Worm (Caenorhabditis elegans) whole organism, early embryonic: ENCODE results near the gene nrx-1.

Experiments used
- B0310.2 ChIP-seq: sonication (generic microtip); optimal IDR thresholded peaks from 2 replicates; lab custom pipeline; 2016; ENCODE audit warnings: mild to moderate bottlenecking, missing genetic modification characterization, missing compliant biosample characterization
- F13C5.2 ChIP-seq: sonication (generic microtip); optimal IDR thresholded peaks from 2 replicates; lab custom pipeline; 2017; ENCODE audit warnings: mild to moderate bottlenecking, missing genetic modification characterization, inconsistent platforms, missing compliant biosample characterization
- aly-1 ChIP-seq: sonication (generic microtip); optimal IDR thresholded peaks from 2 replicates; lab custom pipeline; 2016; ENCODE audit warnings: missing genetic modification characterization, missing compliant biosample characterization
- ama-1 ChIP-seq: fragments of 150-350 bp; optimal IDR thresholded peaks from 2 replicates; lab custom pipeline; 2014
- ceh-13 ChIP-seq: fragments of 200-800 bp; sonication (Bioruptor generic); optimal IDR thresholded peaks from 2 replicates; lab custom pipeline; 2018; ENCODE audit warnings: mild to moderate bottlenecking, missing genetic modification characterization, missing compliant biosample characterization
- ceh-36 ChIP-seq: sonication (generic microtip); optimal IDR thresholded peaks from 2 replicates; lab custom pipeline; 2016; ENCODE audit warnings: missing genetic modification characterization, inconsistent platforms, missing compliant biosample characterization
- ets-7 ChIP-seq: sonication (generic microtip); optimal IDR thresholded peaks from 2 replicates; lab custom pipeline; 2016; ENCODE audit warnings: missing genotype, missing genetic modification characterization, missing compliant biosample characterization
- flt-1 ChIP-seq: fragments of 200-800 bp; sonication (Bioruptor generic); IDR thresholded peaks from 2 replicates; pipeline ENCODE4 v1.3.6; 2022; ENCODE audit warnings: missing genetic modification characterization, missing compliant biosample characterization
- hmbx-1 ChIP-seq: sonication (generic microtip); optimal IDR thresholded peaks from 2 replicates; lab custom pipeline; 2016; ENCODE audit warnings: mild to moderate bottlenecking, missing genetic modification characterization, missing compliant biosample characterization
- hmg-4 ChIP-seq: fragments of 200-800 bp; sonication (Bioruptor generic); optimal IDR thresholded peaks from 2 replicates; lab custom pipeline; 2018; ENCODE audit warnings: mild to moderate bottlenecking, missing genetic modification characterization, missing compliant biosample characterization
- hnd-1 ChIP-seq: sonication (generic microtip); optimal IDR thresholded peaks from 2 replicates; lab custom pipeline; 2016; ENCODE audit warnings: missing genetic modification characterization, missing compliant biosample characterization
- pes-1 ChIP-seq: fragments of 200-800 bp; sonication (Bioruptor generic); IDR thresholded peaks from 2 replicates; pipeline ENCODE4 v1.3.6; 2022; ENCODE audit warnings: missing genetic modification reagents, missing genetic modification characterization, missing compliant biosample characterization
- scrt-1 ChIP-seq: fragments of 200-800 bp; sonication (Bioruptor generic); IDR thresholded peaks from 2 replicates; pipeline ENCODE4 v1.3.6; 2022; ENCODE audit warnings: missing genetic modification characterization, missing compliant biosample characterization
- sea-1 ChIP-seq: fragments of 200-800 bp; sonication (Bioruptor generic); conservative IDR thresholded peaks from 2 replicates; pipeline ENCODE4 v1.3.6; 2022; ENCODE audit warnings: missing genetic modification characterization, missing compliant biosample characterization
- tbx-11 ChIP-seq: fragments of 200-800 bp; sonication (Bioruptor generic); IDR thresholded peaks from 2 replicates; pipeline ENCODE4 v1.3.6; 2022; ENCODE audit warnings: missing genetic modification characterization, missing compliant biosample characterization
- tbx-37 ChIP-seq: fragments of 200-800 bp; sonication (Bioruptor generic); conservative IDR thresholded peaks from 2 replicates; pipeline ENCODE4 v1.3.6; 2022; ENCODE audit warnings: missing genetic modification reagents, missing genetic modification characterization, missing compliant biosample characterization
- tra-4 ChIP-seq: sonication (generic microtip); optimal IDR thresholded peaks from 2 replicates; lab custom pipeline; 2017; ENCODE audit warnings: missing genetic modification characterization, missing compliant biosample characterization

nrx-1 gene

DNA sequence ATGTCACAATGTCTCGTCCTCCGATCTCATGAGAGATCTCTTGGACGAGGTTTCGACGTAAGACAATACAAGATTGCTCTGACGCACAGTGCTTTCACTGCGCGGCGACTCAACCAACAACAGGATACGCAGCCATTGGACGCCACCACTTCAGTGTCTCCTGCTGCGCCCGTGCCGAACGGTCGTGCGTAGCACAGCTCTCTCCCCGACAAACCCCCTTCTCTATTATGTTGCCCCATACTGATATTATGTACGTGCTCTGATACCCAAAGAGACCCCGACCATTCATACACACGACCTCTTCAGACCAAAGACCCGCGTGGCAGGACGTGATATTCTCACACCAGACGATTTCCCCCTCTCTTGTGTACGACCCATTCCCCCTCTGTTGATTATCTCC lies 41.5 kb downstream of the nrx-1 start:
- TF ChIP-seq sea-1 (GFP tag; lab: Robert Waterston, UW) = peak; percentile 43; the same call in 1 of the 2 replicates

DNA sequence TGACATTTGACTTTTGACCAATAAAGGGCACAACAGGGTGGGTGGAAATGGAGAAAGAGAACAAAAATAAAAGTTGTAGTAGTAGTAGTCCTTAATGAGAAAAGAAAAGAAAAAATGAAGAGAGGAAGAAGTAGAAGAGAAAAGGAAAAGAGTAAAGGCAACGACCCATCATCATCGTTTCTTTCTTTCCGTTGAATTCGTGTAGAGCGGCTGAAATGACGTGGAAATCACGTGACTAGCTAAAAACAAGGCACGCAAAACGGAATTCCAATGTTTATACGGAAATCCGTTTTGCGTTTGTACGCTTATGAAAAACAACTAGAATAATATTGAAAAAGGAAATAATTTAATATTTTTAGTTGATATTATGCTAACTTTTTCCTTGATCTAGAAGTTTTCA lies 42.8 kb downstream of the nrx-1 start:
- TF ChIP-seq hmbx-1 (tag; lab: Kevin White, UChicago) (no peak), ets-7 (tag; lab: Kevin White, UChicago) (no peak), ceh-36 (tag; lab: Kevin White, UChicago) (no peak), F13C5.2 (tag; lab: Kevin White, UChicago) (no peak), aly-1 (no peak), B0310.2 (no peak), hnd-1 (tag; lab: Kevin White, UChicago) (no peak), ceh-13 (GFP tag; lab: Kevin White, UChicago) (no peak), hmg-4 (GFP tag; lab: Kevin White, UChicago) (no peak), flt-1 (GFP tag; lab: Robert Waterston, UW) (no peak)

DNA sequence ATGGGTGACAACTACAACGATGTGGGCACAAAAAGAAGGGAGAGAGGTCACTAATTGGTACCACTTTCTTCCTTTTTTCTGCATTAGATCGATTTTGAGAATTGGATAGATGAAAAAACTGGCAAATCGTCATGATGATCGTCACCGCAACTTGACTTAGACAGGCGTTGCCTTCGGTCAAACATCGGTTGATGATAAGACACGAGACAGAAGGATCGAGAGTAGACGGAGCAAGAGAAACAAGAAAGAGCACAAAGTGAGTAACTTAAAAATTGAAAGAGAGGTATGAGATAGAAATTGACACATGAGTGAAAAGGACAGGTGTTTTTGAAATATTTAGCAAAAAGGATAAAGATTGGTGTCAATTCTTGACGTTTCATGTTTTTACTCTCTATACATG lies 45.2 kb downstream of the nrx-1 start:
- TF ChIP-seq hmbx-1 (tag; lab: Kevin White, UChicago) (no peak), ceh-13 (GFP tag; lab: Kevin White, UChicago) (no peak), flt-1 (GFP tag; lab: Robert Waterston, UW) (no peak), pes-1 (GFP tag; lab: Robert Waterston, UW) (no peak), ceh-36 (tag; lab: Kevin White, UChicago) (no peak), tbx-11 (GFP tag; lab: Robert Waterston, UW) (no peak), tra-4 (tag; lab: Kevin White, UChicago) (no peak), ama-1 (no peak), tbx-37 (no peak)

DNA sequence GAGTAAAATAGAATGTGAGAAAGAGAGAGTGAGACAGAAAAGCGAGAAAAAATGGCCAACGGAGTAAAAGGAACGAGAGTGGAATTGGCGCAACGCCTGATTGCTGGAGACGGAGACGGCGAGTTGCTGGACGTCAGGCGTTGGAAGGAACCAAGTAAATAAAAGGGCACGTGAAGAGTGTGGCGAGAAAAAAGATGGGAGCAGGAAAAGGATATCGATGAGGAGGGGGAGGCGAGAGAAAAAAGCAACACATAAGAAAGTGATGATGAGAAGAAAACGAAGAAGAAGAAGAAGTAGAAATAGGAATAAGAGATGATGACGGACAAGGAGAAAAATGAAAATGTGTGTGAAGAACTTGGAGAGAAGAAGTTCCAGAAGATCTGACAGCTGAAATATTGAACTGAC lies 46.6 kb downstream of the nrx-1 start:
- TF ChIP-seq aly-1 = no peak

DNA sequence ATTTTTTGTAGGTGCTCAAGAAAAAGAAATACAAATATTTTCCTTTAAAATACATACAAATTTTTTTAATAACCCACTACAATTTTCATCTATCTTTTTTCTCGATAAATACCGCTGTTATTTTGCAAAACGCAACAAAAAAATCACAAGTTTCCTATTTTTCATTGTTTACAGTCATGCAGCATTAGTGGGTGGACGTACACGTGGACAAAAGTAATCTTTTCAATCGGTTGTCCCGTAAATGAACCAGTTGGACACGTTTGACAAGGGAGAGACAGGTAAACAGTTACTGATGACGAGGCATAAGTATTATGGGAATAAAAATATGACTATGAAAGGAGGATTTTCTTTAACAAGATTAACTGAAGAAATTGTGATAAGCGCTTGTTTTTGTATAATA lies 48.4 kb downstream of the nrx-1 start:
- TF ChIP-seq tra-4 (tag; lab: Kevin White, UChicago) (no peak), F13C5.2 (tag; lab: Kevin White, UChicago) (no peak), sea-1 (GFP tag; lab: Robert Waterston, UW) (no peak), tbx-11 (GFP tag; lab: Robert Waterston, UW) (no peak), ceh-36 (tag; lab: Kevin White, UChicago) (no peak), hmg-4 (GFP tag; lab: Kevin White, UChicago) (no peak), hmbx-1 (tag; lab: Kevin White, UChicago) (no peak), B0310.2 (no peak), ceh-13 (GFP tag; lab: Kevin White, UChicago) (no peak), flt-1 (GFP tag; lab: Robert Waterston, UW) (no peak), tbx-37 (no peak), ets-7 (tag; lab: Kevin White, UChicago) (no peak), scrt-1 (GFP tag; lab: Robert Waterston, UW) (no peak), pes-1 (GFP tag; lab: Robert Waterston, UW) (no peak), hnd-1 (tag; lab: Kevin White, UChicago) (no peak), ama-1 (no peak), aly-1 (no peak)

DNA sequence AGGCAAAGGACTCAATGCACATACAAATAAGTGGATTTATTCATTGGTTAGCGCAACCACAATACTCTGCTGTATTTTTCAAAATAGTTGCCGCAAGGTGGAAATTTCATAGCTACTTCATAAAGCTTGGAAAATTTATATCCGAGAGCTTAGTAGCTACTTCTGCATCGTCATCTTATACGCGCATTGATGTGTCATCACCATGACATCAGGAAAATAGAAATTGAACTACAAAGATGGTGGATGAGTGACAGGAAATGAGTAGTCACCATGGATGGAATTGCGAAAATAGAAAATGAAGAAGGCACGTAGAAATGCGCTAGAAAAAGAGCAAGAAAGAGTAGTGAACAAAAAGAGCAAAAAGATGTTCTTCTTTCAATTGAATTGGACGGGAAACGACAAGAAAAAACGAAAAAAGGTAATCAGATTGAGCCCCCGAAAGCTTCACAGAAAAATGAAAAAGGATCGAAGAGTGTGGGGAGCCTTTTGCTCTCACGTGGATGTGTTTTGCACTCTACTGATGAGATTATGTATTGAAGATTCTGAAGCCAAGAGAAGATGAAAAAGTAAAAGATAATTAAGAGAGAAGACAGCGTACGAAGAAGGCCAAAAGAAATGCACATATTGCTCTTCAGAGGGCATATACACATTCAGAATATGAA lies 50.3 kb downstream of the nrx-1 start:
- TF ChIP-seq hmg-4 (GFP tag; lab: Kevin White, UChicago) (no peak), flt-1 (GFP tag; lab: Robert Waterston, UW) (no peak), ama-1 (no peak), pes-1 (GFP tag; lab: Robert Waterston, UW) (no peak), aly-1 (no peak), B0310.2 (no peak)

DNA sequence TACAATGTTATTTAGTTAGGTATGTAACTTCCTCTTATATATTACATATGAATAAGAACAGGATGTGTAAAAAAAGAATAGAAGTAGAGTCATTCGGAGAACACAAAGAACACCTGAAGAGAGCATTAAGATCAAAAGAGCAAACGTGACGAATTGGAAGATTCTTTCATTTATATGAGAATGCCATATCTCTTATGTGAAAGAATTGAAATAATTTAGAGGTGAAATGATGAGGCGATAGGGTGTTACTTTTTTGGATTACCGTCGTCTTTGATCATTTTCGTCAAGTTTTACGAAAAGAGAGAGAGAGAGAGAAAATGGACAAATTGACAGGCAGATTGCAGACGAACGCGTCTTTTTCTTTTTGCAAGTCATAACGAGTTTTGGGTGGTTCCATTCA lies 51.7 kb downstream of the nrx-1 start:
- TF ChIP-seq ets-7 (tag; lab: Kevin White, UChicago) = no peak

DNA sequence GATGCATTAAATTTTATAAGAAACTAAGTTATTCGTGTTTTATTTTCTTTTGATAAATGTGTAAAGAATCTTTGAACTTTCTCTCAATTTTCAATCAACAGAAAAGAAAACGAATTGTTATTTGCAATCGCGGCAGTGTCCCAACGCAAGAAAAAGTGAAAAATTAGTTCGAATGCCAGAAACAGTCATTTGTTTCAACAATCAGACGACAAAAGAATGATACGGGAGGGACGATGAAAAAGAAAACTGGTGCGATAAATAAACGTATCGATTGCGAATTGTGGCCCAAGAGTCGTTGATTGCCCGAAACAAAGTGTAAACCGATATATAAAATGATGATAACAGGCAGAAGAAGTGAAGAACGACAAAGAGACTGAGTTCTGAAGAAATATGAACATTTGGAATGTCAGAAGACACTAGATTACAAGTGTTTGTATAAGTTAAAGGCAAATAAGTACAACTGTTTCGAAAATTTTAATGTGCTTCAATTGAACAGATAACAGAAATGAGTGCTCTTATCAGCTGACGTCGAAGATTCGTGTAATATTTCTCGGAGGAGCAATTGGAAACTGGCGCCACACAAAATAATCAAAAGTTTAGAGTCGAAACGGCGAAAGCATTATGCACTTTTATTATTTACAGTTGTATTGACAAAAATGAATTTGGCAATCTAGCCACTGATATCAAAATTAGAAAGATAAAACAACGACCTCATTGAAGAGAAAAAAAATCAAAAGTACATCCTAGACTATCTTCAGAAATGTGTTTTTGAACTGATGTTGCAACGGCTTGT lies 53.2 kb downstream of the nrx-1 start:
- no peak for TF ChIP-seq hmbx-1 (tag; lab: Kevin White, UChicago)
- TF ChIP-seq tra-4 (tag; lab: Kevin White, UChicago) = no peak
- no peak for TF ChIP-seq sea-1 (GFP tag; lab: Robert Waterston, UW)
- TF ChIP-seq flt-1 (GFP tag; lab: Robert Waterston, UW) = no peak
- TF ChIP-seq aly-1 = no peak
- no peak for TF ChIP-seq hmg-4 (GFP tag; lab: Kevin White, UChicago)
- TF ChIP-seq scrt-1 (GFP tag; lab: Robert Waterston, UW) = no peak
- TF ChIP-seq ets-7 (tag; lab: Kevin White, UChicago) = no peak
- no peak for TF ChIP-seq tbx-37
- no peak for TF ChIP-seq B0310.2
- no peak for TF ChIP-seq F13C5.2 (tag; lab: Kevin White, UChicago)
- TF ChIP-seq tbx-11 (GFP tag; lab: Robert Waterston, UW) = no peak
- no peak for TF ChIP-seq hnd-1 (tag; lab: Kevin White, UChicago)
- TF ChIP-seq ama-1 = no peak
- TF ChIP-seq ceh-36 (tag; lab: Kevin White, UChicago) = no peak
- no peak for TF ChIP-seq ceh-13 (GFP tag; lab: Kevin White, UChicago)
- TF ChIP-seq pes-1 (GFP tag; lab: Robert Waterston, UW) = no peak
